Worm (Caenorhabditis elegans) whole organism, L2 larva: ENCODE data around the gene Y52E8A.1.

Experiments used
- C34F6.9 ChIP-seq: fragments of 150-350 bp; optimal IDR thresholded peaks from 2 replicates; lab custom pipeline; 2014; ENCODE audit warnings: missing biosample characterization, missing genetic modification characterization
- F13H6.1 ChIP-seq: sonication (generic microtip); optimal IDR thresholded peaks from 2 replicates; lab custom pipeline; 2016; ENCODE audit warnings: missing genetic modification characterization, missing compliant biosample characterization
- R02D3.7 ChIP-seq: fragments of 150-350 bp; optimal IDR thresholded peaks from 2 replicates; lab custom pipeline; 2014; ENCODE audit warnings: missing biosample characterization, missing genetic modification characterization
- ZK546.5 ChIP-seq: sonication (generic microtip); optimal IDR thresholded peaks from 2 replicates; lab custom pipeline; 2017; ENCODE audit warnings: missing biosample characterization, missing genetic modification characterization
- alr-1 ChIP-seq: fragments of 150-350 bp; optimal IDR thresholded peaks from 2 replicates; lab custom pipeline; 2014; ENCODE audit warnings: missing biosample characterization, missing genetic modification characterization
- aly-2 ChIP-seq: fragments of 150-350 bp; optimal IDR thresholded peaks from 2 replicates; lab custom pipeline; 2014; ENCODE audit warnings: missing biosample characterization, missing genetic modification characterization
- ama-1 ChIP-seq: fragments of 150-350 bp; optimal IDR thresholded peaks from 2 replicates; lab custom pipeline; 2018; ENCODE audit warnings: inconsistent platforms
- ceh-16 ChIP-seq: fragments of 150-350 bp; optimal IDR thresholded peaks from 2 replicates; lab custom pipeline; 2014; ENCODE audit warnings: missing biosample characterization, missing genetic modification characterization
- ceh-82 ChIP-seq: fragments of 150-350 bp; optimal IDR thresholded peaks from 2 replicates; lab custom pipeline; 2014; ENCODE audit warnings: missing biosample characterization, missing genetic modification characterization
- crh-2 ChIP-seq: sonication (generic microtip); optimal IDR thresholded peaks from 2 replicates; lab custom pipeline; 2017; ENCODE audit warnings: missing biosample characterization, missing genetic modification characterization
- dmd-4 ChIP-seq: sonication (generic microtip); optimal IDR thresholded peaks from 2 replicates; lab custom pipeline; 2017; ENCODE audit warnings: missing biosample characterization, missing genetic modification characterization
- elt-1 ChIP-seq: fragments of 150-350 bp; optimal IDR thresholded peaks from 2 replicates; lab custom pipeline; 2014; ENCODE audit warnings: missing biosample characterization, missing genetic modification characterization
- fos-1 ChIP-seq: fragments of 150-350 bp; optimal IDR thresholded peaks from 2 replicates; lab custom pipeline; 2014; ENCODE audit warnings: missing biosample characterization, missing genetic modification characterization
- gmeb-1 ChIP-seq: fragments of 150-350 bp; optimal IDR thresholded peaks from 2 replicates; lab custom pipeline; 2014; ENCODE audit warnings: missing biosample characterization, missing genetic modification characterization
- lin-13 ChIP-seq: fragments of 150-350 bp; optimal IDR thresholded peaks from 2 replicates; lab custom pipeline; 2014; ENCODE audit warnings: missing biosample characterization, missing genetic modification reagents, missing genetic modification characterization
- lsy-2 ChIP-seq, 2 experiments: fragments of 150-350 bp in 1 of 2; sonication (generic microtip) in 1 of 2; optimal IDR thresholded peaks; 2 replicates each; lab custom pipeline; 2014 to 2017; ENCODE audit warnings: missing biosample characterization in 2 of 2, missing genetic modification characterization in 2 of 2
- mdl-1 ChIP-seq, 2 experiments: fragments of 150-350 bp in 1 of 2; sonication (generic microtip) in 1 of 2; optimal IDR thresholded peaks; 2 replicates each; lab custom pipeline; 2017; ENCODE audit warnings: missing biosample characterization in 2 of 2, missing genetic modification characterization in 2 of 2
- nhr-10 ChIP-seq: sonication (generic microtip); optimal IDR thresholded peaks from 2 replicates; lab custom pipeline; 2017; ENCODE audit warnings: missing biosample characterization, missing genetic modification characterization
- nhr-11 ChIP-seq: fragments of 150-350 bp; optimal IDR thresholded peaks from 2 replicates; lab custom pipeline; 2014; ENCODE audit warnings: missing biosample characterization, missing genetic modification characterization
- nhr-12 ChIP-seq: fragments of 150-350 bp; optimal IDR thresholded peaks from 2 replicates; lab custom pipeline; 2014; ENCODE audit warnings: missing biosample characterization, missing genetic modification characterization
- nhr-129 ChIP-seq: fragments of 150-350 bp; optimal IDR thresholded peaks from 2 replicates; lab custom pipeline; 2014; ENCODE audit warnings: missing biosample characterization, missing genetic modification characterization
- nhr-21 ChIP-seq: fragments of 150-350 bp; optimal IDR thresholded peaks from 2 replicates; lab custom pipeline; 2014; ENCODE audit warnings: missing biosample characterization, missing genetic modification characterization
- nhr-23 ChIP-seq: fragments of 150-350 bp; optimal IDR thresholded peaks from 2 replicates; lab custom pipeline; 2014; ENCODE audit warnings: missing biosample characterization, missing genetic modification reagents, missing genetic modification characterization
- nhr-77 ChIP-seq: fragments of 150-350 bp; optimal IDR thresholded peaks from 2 replicates; lab custom pipeline; 2014; ENCODE audit warnings: missing biosample characterization, missing genetic modification characterization
- peb-1 ChIP-seq: fragments of 150-350 bp; optimal IDR thresholded peaks from 2 replicates; lab custom pipeline; 2014; ENCODE audit warnings: missing biosample characterization, missing genetic modification characterization
- sma-9 ChIP-seq, 2 experiments: fragments of 150-350 bp in 1 of 2; sonication (generic microtip) in 1 of 2; optimal IDR thresholded peaks; 2 replicates each; lab custom pipeline; 2014 to 2016; ENCODE audit warnings: missing genetic modification characterization in 2 of 2, mild to moderate bottlenecking in 1 of 2, missing biosample characterization in 1 of 2, missing compliant biosample characterization in 1 of 2, missing genetic modification reagents in 1 of 2, moderate library complexity in 1 of 2
- snpc-4 ChIP-seq: fragments of 150-350 bp; optimal IDR thresholded peaks from 2 replicates; lab custom pipeline; 2014; ENCODE audit warnings: missing biosample characterization, missing genetic modification characterization
- unc-39 ChIP-seq: fragments of 150-350 bp; optimal IDR thresholded peaks from 2 replicates; lab custom pipeline; 2014; ENCODE audit warnings: missing biosample characterization, missing genetic modification characterization
- unc-55 ChIP-seq: fragments of 150-350 bp; sonication (generic microtip); optimal IDR thresholded peaks from 3 replicates; lab custom pipeline; 2014; ENCODE audit warnings: missing biosample characterization, missing genetic modification reagents, missing genetic modification characterization
- unc-62 ChIP-seq: fragments of 150-350 bp; optimal IDR thresholded peaks from 2 replicates; lab custom pipeline; 2014; ENCODE audit warnings: missing biosample characterization, missing genetic modification reagents, missing genetic modification characterization
- zag-1 ChIP-seq: fragments of 150-350 bp; optimal IDR thresholded peaks from 2 replicates; lab custom pipeline; 2014; ENCODE audit warnings: missing biosample characterization, missing genetic modification characterization
- ztf-1 ChIP-seq: fragments of 200-800 bp; sonication (Bioruptor generic); conservative IDR thresholded peaks from 2 replicates; pipeline ENCODE4 v1.3.6; 2022; ENCODE audit warnings: missing genetic modification characterization, missing compliant biosample characterization
- ztf-11 ChIP-seq: sonication (generic microtip); optimal IDR thresholded peaks from 2 replicates; lab custom pipeline; 2017; ENCODE audit warnings: missing biosample characterization, missing genetic modification characterization
- ztf-4 ChIP-seq: fragments of 150-350 bp; optimal IDR thresholded peaks from 2 replicates; lab custom pipeline; 2014; ENCODE audit warnings: missing biosample characterization, missing genetic modification characterization

Y52E8A.1 gene

DNA sequence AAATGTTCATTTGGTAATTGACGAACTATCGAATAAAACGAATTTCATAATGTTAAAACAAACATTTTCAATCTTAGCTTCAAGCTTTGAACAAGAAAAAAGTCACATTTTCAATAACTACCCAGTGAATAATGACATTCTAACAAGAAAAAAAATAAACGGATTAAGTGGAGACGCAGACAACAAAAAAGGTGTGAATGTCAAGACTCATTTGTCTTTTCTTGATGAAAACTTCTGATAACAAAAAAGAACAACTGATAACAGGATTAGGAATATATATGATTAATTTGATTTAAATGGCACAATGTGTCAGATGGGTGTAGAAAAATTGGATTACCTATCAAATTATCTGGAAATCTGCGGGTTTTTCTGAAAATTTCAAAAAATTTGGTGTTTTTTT lies 33.3 kb upstream of the Y52E8A.1 start:
- TF ChIP-seq dmd-4, result no peak
- TF ChIP-seq fos-1 (tag; lab: Kevin White, UChicago), result peak; percentile 43
- peak; percentile 15 for TF ChIP-seq C34F6.9

DNA sequence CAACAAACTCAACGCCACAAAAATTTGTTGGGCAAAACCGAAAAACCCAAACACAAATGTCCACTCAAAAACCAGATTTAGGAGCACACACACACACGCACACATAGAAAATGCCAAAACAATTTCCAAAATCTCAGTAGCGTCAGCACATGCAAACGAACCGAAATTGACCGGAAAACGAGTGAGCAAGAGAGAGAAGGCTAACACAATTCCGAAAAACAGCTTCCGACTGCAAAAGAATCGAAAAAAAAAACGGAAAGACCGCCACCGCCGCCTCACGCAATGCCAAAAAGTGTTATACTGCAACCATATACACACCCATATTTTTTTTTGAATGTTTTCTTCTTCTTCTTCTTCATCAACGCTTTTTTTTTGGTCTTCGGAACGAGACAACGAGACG lies 30.1 kb upstream of the Y52E8A.1 start:
- TF ChIP-seq unc-62 (GFP tag; lab: Kevin White, UChicago) (no peak), ztf-4 (tag; lab: Kevin White, UChicago) (no peak)

DNA sequence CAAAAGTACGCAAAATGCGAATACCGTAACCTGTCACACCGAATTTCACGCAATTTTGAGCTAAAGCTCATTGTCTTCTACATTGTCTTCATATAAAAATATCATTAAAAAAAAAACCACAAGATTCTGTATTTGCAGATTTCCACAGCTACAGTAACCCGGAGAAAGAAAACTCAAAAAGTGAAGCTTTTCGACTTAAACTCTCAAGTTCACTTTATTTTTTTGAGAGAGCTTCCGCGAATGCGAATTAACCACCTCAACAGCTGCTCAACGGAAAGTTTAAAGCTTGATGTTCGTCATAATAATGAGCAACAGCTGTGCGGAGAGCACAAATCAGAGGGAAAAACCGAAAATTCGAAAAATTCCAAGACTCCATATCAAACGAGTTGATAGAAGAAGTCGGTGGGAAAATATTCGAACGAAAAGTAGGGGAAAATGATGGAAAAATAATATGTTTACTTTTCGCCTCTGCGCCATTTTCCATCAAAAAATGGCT lies 28.8 kb upstream of the Y52E8A.1 start:
- TF ChIP-seq ztf-1 (GFP tag; lab: Robert Waterston, UW) (no peak), R02D3.7 (tag; lab: Kevin White, UChicago) (no peak), mdl-1 (tag; optimal IDR thresholded peaks at IDR 0.05; lab: Kevin White, UChicago) (no peak), zag-1 (no peak), ztf-11 (no peak)

DNA sequence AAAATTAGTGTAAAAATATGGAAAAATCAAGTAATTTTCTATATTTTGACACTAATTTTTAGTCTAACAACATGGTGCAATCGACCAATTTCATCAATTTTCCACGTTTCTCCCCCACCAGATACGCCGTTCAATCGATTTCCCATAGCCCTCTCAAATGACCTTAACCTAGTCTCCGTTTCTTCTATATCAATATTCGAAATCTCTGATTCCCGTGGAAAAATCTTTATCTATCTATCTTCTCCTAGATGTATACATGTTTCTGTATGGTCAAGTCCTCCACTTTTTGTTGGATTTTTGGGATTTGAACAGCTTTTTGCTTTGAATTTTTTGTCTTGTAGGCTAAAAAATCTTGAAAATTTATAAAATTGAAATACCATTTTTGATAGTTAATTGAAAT lies 27.7 kb upstream of the Y52E8A.1 start:
- peak; percentile 11 for TF ChIP-seq sma-9 (GFP tag; optimal IDR thresholded peaks at IDR 0.05; lab: Kevin White, UChicago)
- no peak for TF ChIP-seq sma-9 (tag; optimal IDR thresholded peaks at IDR 0.05; lab: Kevin White, UChicago)
- no peak for TF ChIP-seq lsy-2 (tag; optimal IDR thresholded peaks at IDR 0.05; lab: Kevin White, UChicago)
- TF ChIP-seq ztf-11, result no peak
- TF ChIP-seq elt-1, result peak; percentile 17

DNA sequence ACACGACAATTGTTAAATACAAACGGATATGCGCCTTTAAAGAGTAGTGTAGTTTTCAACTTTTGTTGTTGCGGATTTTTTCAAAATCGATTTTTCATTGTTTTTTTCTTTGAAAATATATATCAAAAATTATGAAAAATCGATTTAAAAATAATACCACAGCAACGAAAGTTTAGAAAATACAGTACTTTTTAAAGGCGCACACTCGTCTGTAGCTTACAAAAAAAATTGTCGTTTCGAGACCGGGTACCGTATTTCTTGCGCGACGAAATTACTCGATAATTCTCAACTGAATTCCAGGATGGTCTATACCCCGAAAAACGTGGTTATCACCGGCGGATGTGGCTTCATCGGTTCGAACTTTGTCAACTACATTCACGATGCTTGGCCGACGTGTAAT lies 27.1 kb upstream of the Y52E8A.1 start, which contains the start of gene rml-4:
Gene rml-4, plus strand, starts transcription at position 301 of the 400 bp plus-strand sequence.
- TF ChIP-seq ceh-82, result no peak
- no peak for TF ChIP-seq ama-1 (lab: Kevin White, UChicago)
- TF ChIP-seq snpc-4 (tag; lab: Kevin White, UChicago), result no peak
- TF ChIP-seq F13H6.1 (tag; lab: Kevin White, UChicago), result no peak
- no peak for TF ChIP-seq nhr-77 (tag; lab: Kevin White, UChicago)
- no peak for TF ChIP-seq ZK546.5 (tag; lab: Kevin White, UChicago)
- no peak for TF ChIP-seq nhr-10 (tag; lab: Kevin White, UChicago)
- TF ChIP-seq nhr-21 (tag; lab: Kevin White, UChicago), result no peak
- TF ChIP-seq nhr-12 (tag; lab: Kevin White, UChicago), result no peak

DNA sequence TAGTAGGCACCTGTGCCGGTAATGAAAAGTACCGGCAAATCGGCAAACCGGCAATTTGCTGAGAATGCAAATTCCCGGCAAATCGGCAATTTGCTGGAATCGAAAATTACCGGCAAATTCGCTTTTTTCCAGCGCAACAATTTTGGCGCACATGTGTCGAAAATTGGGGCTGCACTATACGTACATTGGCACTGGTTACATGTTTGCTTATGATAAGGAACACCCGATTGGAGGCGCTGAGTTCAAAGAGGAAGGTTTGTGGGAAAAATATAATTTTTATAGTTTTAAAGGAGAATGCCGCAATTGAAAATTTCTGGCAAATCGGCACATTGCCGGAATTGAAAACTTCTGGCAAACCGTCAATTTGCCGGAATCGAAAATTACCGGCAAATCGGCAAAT lies 24.6 kb upstream of the Y52E8A.1 start:
- TF ChIP-seq aly-2 (tag; lab: Kevin White, UChicago) (no peak), gmeb-1 (tag; lab: Kevin White, UChicago) (no peak), lin-13 (no peak), nhr-23 (tag; lab: Kevin White, UChicago) (no peak), nhr-129 (tag; lab: Kevin White, UChicago) (no peak), elt-1 (no peak), mdl-1 (tag; optimal IDR thresholded peaks at IDR 0.05; lab: Kevin White, UChicago) (no peak), unc-39 (tag; lab: Kevin White, UChicago) (no peak), nhr-11 (tag; lab: Kevin White, UChicago) (no peak), C34F6.9 (no peak), ceh-16 (no peak), peb-1 (tag; lab: Kevin White, UChicago) (no peak), sma-9 (GFP tag; optimal IDR thresholded peaks at IDR 0.05; lab: Kevin White, UChicago) (no peak), sma-9 (tag; optimal IDR thresholded peaks at IDR 0.05; lab: Kevin White, UChicago) (no peak), unc-55 (GFP tag; lab: Kevin White, UChicago) (no peak), nhr-21 (tag; lab: Kevin White, UChicago) (no peak), alr-1 (tag; lab: Kevin White, UChicago) (no peak), crh-2 (tag; lab: Kevin White, UChicago) (no peak), nhr-12 (tag; lab: Kevin White, UChicago) (no peak), snpc-4 (tag; lab: Kevin White, UChicago) (no peak)
